Worm (Caenorhabditis elegans) whole organism, L2 larva: ENCODE data around the gene glb-20.

Source experiments
- crh-2 ChIP-seq: sonication (generic microtip); optimal IDR thresholded peaks from 2 replicates; lab custom pipeline; 2017; ENCODE audit warnings: missing biosample characterization, missing genetic modification characterization
- egl-27 ChIP-seq: sonication (generic microtip); optimal IDR thresholded peaks from 3 replicates; lab custom pipeline; 2017; ENCODE audit warnings: missing biosample characterization, missing genetic modification reagents, missing genetic modification characterization
- fos-1 ChIP-seq: fragments of 150-350 bp; optimal IDR thresholded peaks from 2 replicates; lab custom pipeline; 2014; ENCODE audit warnings: missing biosample characterization, missing genetic modification characterization
- skn-1 ChIP-seq: sonication (generic microtip); optimal IDR thresholded peaks from 2 replicates; lab custom pipeline; 2017; ENCODE audit warnings: missing biosample characterization, missing genetic modification characterization
- zag-1 ChIP-seq: fragments of 150-350 bp; optimal IDR thresholded peaks from 2 replicates; lab custom pipeline; 2014; ENCODE audit warnings: missing biosample characterization, missing genetic modification characterization

DNA sequence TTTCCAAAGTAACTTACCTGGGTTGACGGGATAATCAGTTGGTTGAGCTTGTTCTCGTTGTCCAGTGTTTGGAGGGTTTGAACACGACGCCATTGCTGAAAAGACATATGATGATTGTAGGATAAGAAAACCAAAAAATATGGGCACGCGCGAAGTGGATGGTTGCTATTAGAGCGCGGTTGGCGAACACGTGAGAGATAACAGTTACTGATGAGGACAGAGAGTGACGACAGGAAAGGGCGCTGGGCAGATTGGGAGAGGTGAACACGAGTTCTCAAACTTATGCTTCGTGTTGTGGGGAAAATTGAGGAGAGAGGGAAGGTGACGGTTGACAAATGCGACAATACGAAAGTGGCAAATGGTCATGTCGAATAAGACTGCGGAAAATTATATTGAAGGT, 47.9 kb upstream of the glb-20 start, which contains the start of gene F54B11.8:
- TF ChIP-seq zag-1 (tag; lab: Kevin White, UChicago) (no peak), skn-1 (tag; lab: Kevin White, UChicago) (no peak), fos-1 (tag; lab: Kevin White, UChicago) (no peak), crh-2 (no peak), egl-27 (tag; lab: Kevin White, UChicago) (no peak)
